Fruit fly (Drosophila melanogaster) whole organism, embryonic: Measurements from ENCODE around the gene Dic61B.

ENCODE experiments used
- BEAF-32 ChIP-seq: fragments of 200-800 bp; sonication (Bioruptor generic); optimal IDR thresholded peaks from 3 replicates; lab custom pipeline; 2017; ENCODE audit warnings: missing biosample characterization, missing genetic modification characterization, mild to moderate bottlenecking, moderate library complexity, missing genetic modification reagents
- Bgb ChIP-seq: fragments of 200-800 bp; sonication (Bioruptor generic); IDR thresholded peaks from 2 replicates; pipeline ENCODE4 v1.3.6; 2022; ENCODE audit warnings: missing biosample characterization, missing genetic modification characterization; ENCODE audit not compliant: partially characterized antibody
- CG10565 ChIP-seq: fragments of 200-800 bp; sonication (Bioruptor generic); optimal IDR thresholded peaks from 3 replicates; lab custom pipeline; 2016; ENCODE audit warnings: missing biosample characterization, mild to moderate bottlenecking, missing genetic modification characterization
- CG11456 ChIP-seq: fragments of 200-800 bp; sonication (Bioruptor generic); IDR thresholded peaks from 3 replicates; pipeline ENCODE4 v1.3.6; 2022; ENCODE audit warnings: missing biosample characterization, missing genetic modification characterization
- CG12236 ChIP-seq: fragments of 200-800 bp; sonication (Bioruptor generic); optimal IDR thresholded peaks from 2 replicates; lab custom pipeline; 2016; ENCODE audit warnings: missing biosample characterization, missing genetic modification characterization
- CG1233 ChIP-seq: fragments of 200-800 bp; sonication (Bioruptor generic); optimal IDR thresholded peaks from 4 replicates; lab custom pipeline; 2018; ENCODE audit warnings: missing biosample characterization, mild to moderate bottlenecking, missing genetic modification characterization
- CG14965 ChIP-seq: fragments of 200-800 bp; sonication (Bioruptor generic); optimal IDR thresholded peaks from 2 replicates; lab custom pipeline; 2016; ENCODE audit warnings: missing biosample characterization, missing genetic modification characterization, borderline replicate concordance
- CG15601 ChIP-seq: fragments of 200-800 bp; sonication (Bioruptor generic); optimal IDR thresholded peaks from 3 replicates; lab custom pipeline; 2019; ENCODE audit warnings: missing biosample characterization, mild to moderate bottlenecking, missing genetic modification characterization, moderate library complexity
- CG16813 ChIP-seq: fragments of 200-800 bp; sonication (Bioruptor generic); IDR thresholded peaks from 3 replicates; pipeline ENCODE4 v1.3.6; 2022; ENCODE audit warnings: missing biosample characterization, missing genetic modification characterization; ENCODE audit not compliant: partially characterized antibody
- CG2199 ChIP-seq: fragments of 200-800 bp; sonication (Bioruptor generic); IDR thresholded peaks from 3 replicates; pipeline ENCODE4 v1.3.6; 2022; ENCODE audit warnings: missing biosample characterization, missing genetic modification characterization
- CG32767 ChIP-seq: fragments of 200-800 bp; sonication (Bioruptor generic); IDR thresholded peaks from 2 replicates; pipeline ENCODE4 v1.3.6; 2022; ENCODE audit warnings: missing biosample characterization, missing genetic modification characterization
- CG34224 ChIP-seq: fragments of 200-800 bp; sonication (Bioruptor generic); IDR thresholded peaks from 3 replicates; pipeline ENCODE4 v1.3.6; 2022; ENCODE audit warnings: missing biosample characterization, missing genetic modification characterization; ENCODE audit not compliant: partially characterized antibody
- CG42726 ChIP-seq: fragments of 200-800 bp; sonication (Bioruptor generic); IDR thresholded peaks from 2 replicates; pipeline ENCODE4 v1.3.6; 2022; ENCODE audit warnings: missing biosample characterization, missing genetic modification characterization; ENCODE audit not compliant: partially characterized antibody
- CG4617 ChIP-seq: fragments of 200-800 bp; sonication (Bioruptor generic); optimal IDR thresholded peaks from 3 replicates; lab custom pipeline; 2016; ENCODE audit warnings: missing biosample characterization, missing genetic modification characterization, borderline replicate concordance
- CG8281 ChIP-seq: fragments of 200-800 bp; sonication (Bioruptor generic); optimal IDR thresholded peaks from 2 replicates; lab custom pipeline; 2018; ENCODE audit warnings: missing biosample characterization, mild to moderate bottlenecking, missing genetic modification characterization, moderate library complexity
- CG9609 ChIP-seq: fragments of 200-800 bp; sonication (Bioruptor generic); optimal IDR thresholded peaks from 3 replicates; lab custom pipeline; 2016; ENCODE audit warnings: missing biosample characterization, missing genetic modification characterization
- CG9727 ChIP-seq: fragments of 200-800 bp; sonication (Bioruptor generic); optimal IDR thresholded peaks from 3 replicates; lab custom pipeline; 2017; ENCODE audit warnings: missing biosample characterization, mild to moderate bottlenecking, missing genetic modification characterization
- Doc3 ChIP-seq: fragments of 200-800 bp; sonication (Bioruptor generic); IDR thresholded peaks from 3 replicates; pipeline ENCODE4 v1.3.6; 2022; ENCODE audit warnings: missing biosample characterization, missing genetic modification characterization; ENCODE audit not compliant: partially characterized antibody
- Dref ChIP-seq: fragments of 200-800 bp; sonication (Bioruptor generic); IDR thresholded peaks from 2 replicates; pipeline ENCODE4 v1.3.6; 2022; ENCODE audit warnings: missing biosample characterization, missing genetic modification characterization
- Ets97D ChIP-seq: fragments of 200-800 bp; sonication (Bioruptor generic); optimal IDR thresholded peaks from 3 replicates; lab custom pipeline; 2016; ENCODE audit warnings: missing biosample characterization, missing genetic modification characterization
- Fer1 ChIP-seq: fragments of 200-800 bp; sonication (Bioruptor generic); optimal IDR thresholded peaks from 2 replicates; lab custom pipeline; 2017; ENCODE audit warnings: missing biosample characterization, mild to moderate bottlenecking, missing genetic modification characterization
- HLH3B ChIP-seq: fragments of 200-800 bp; sonication (Bioruptor generic); IDR thresholded peaks from 2 replicates; pipeline ENCODE4 v1.3.6; 2022; ENCODE audit warnings: missing biosample characterization, missing genetic modification characterization
- Hsf ChIP-seq: fragments of 200-800 bp; sonication (Bioruptor generic); optimal IDR thresholded peaks from 3 replicates; lab custom pipeline; 2016; ENCODE audit warnings: missing biosample characterization, missing genetic modification characterization
- Lpt ChIP-seq: fragments of >200 bp; optimal IDR thresholded peaks from 2 replicates; lab custom pipeline; 2018; ENCODE audit warnings: missing biosample characterization, missing genetic modification characterization
- Max ChIP-seq: fragments of 200-800 bp; sonication (Bioruptor generic); optimal IDR thresholded peaks from 2 replicates; lab custom pipeline; 2016; ENCODE audit warnings: missing biosample characterization, mild to moderate bottlenecking, missing genetic modification characterization
- Med ChIP-seq: fragments of 200-800 bp; sonication (Bioruptor generic); peaks from one replicate; lab custom pipeline; 2016; ENCODE audit warnings: missing biosample characterization, missing genetic modification characterization, mild to moderate bottlenecking, inconsistent platforms, moderate library complexity
- Trl ChIP-seq, 3 experiments: fragments of >200 bp in 2 of 3; fragments of 200-800 bp in 1 of 3; sonication (Bioruptor generic) in 1 of 3; optimal IDR thresholded peaks; 2 replicates in 1 of 3; 3 replicates in 2 of 3; lab custom pipeline; 2016 to 2017; ENCODE audit warnings: missing biosample characterization in 1 of 3, missing genetic modification characterization in 1 of 3
- ac ChIP-seq: fragments of 200-800 bp; sonication (Bioruptor generic); optimal IDR thresholded peaks from 3 replicates; lab custom pipeline; 2017; ENCODE audit warnings: missing biosample characterization, mild to moderate bottlenecking, missing genetic modification characterization
- aop ChIP-seq: fragments of 200-800 bp; sonication (Bioruptor generic); IDR thresholded peaks from 2 replicates; pipeline ENCODE4 v1.3.6; 2022; ENCODE audit warnings: missing biosample characterization, missing genetic modification characterization
- caup ChIP-seq: fragments of 200-800 bp; sonication (Bioruptor generic); optimal IDR thresholded peaks from 3 replicates; lab custom pipeline; 2017; ENCODE audit warnings: missing biosample characterization, mild to moderate bottlenecking, missing genetic modification characterization, moderate library complexity; ENCODE audit not compliant: severe bottlenecking
- chif ChIP-seq, 2 experiments: fragments of 200-800 bp; sonication (Bioruptor generic); optimal IDR thresholded peaks; 3 replicates each; lab custom pipeline; 2016; ENCODE audit warnings: missing biosample characterization in 2 of 2, missing genetic modification characterization in 2 of 2
- dati ChIP-seq: fragments of 200-800 bp; sonication (Bioruptor generic); IDR thresholded peaks from 2 replicates; pipeline ENCODE4 v1.3.6; 2022; ENCODE audit warnings: missing biosample characterization, missing genetic modification characterization
- dimm ChIP-seq: fragments of 200-800 bp; sonication (Bioruptor generic); IDR thresholded peaks from 2 replicates; pipeline ENCODE4 v1.3.6; 2022; ENCODE audit warnings: missing biosample characterization, missing genetic modification characterization
- dmrt11E ChIP-seq: fragments of 200-800 bp; sonication (Bioruptor generic); optimal IDR thresholded peaks from 3 replicates; lab custom pipeline; 2018; ENCODE audit warnings: missing biosample characterization, mild to moderate bottlenecking, missing genetic modification characterization, moderate library complexity
- fd96Cb ChIP-seq: fragments of 200-800 bp; sonication (Bioruptor generic); optimal IDR thresholded peaks from 2 replicates; lab custom pipeline; 2018; ENCODE audit warnings: missing biosample characterization, mild to moderate bottlenecking, missing genetic modification characterization, moderate library complexity
- gcm2 ChIP-seq: fragments of 200-800 bp; sonication (Bioruptor generic); optimal IDR thresholded peaks from 2 replicates; lab custom pipeline; 2016; ENCODE audit warnings: missing biosample characterization, missing genetic modification characterization
- grau ChIP-seq: fragments of 200-800 bp; optimal IDR thresholded peaks from 3 replicates; lab custom pipeline; 2019; ENCODE audit warnings: missing biosample characterization, mild to moderate bottlenecking, missing genetic modification characterization, moderate library complexity
- inv ChIP-seq: fragments of 200-800 bp; sonication (Bioruptor generic); IDR thresholded peaks from 2 replicates; pipeline ENCODE4 v1.3.6; 2022; ENCODE audit warnings: missing biosample characterization, missing genetic modification characterization; ENCODE audit not compliant: partially characterized antibody
- knrl ChIP-seq: fragments of 200-800 bp; sonication (Bioruptor generic); IDR thresholded peaks from 3 replicates; pipeline ENCODE4 v1.3.6; 2022; ENCODE audit warnings: missing biosample characterization, missing genetic modification characterization; ENCODE audit not compliant: partially characterized antibody
- lilli ChIP-seq: fragments of 200-800 bp; sonication (Bioruptor generic); optimal IDR thresholded peaks from 3 replicates; lab custom pipeline; 2016; ENCODE audit warnings: missing biosample characterization, missing genetic modification characterization
- odd ChIP-seq: fragments of 200-800 bp; sonication (Bioruptor generic); optimal IDR thresholded peaks from 2 replicates; lab custom pipeline; 2017; ENCODE audit warnings: missing biosample characterization, mild to moderate bottlenecking, missing genetic modification characterization
- onecut ChIP-seq: fragments of 200-800 bp; sonication (Bioruptor generic); IDR thresholded peaks from 2 replicates; pipeline ENCODE4 v1.3.6; 2022; ENCODE audit warnings: missing biosample characterization, missing genetic modification characterization
- pzg ChIP-seq: fragments of 200-800 bp; sonication (Bioruptor generic); optimal IDR thresholded peaks from 3 replicates; lab custom pipeline; 2018; ENCODE audit warnings: missing biosample characterization, mild to moderate bottlenecking, missing genetic modification characterization, moderate library complexity
- scrt ChIP-seq: fragments of 200-800 bp; sonication (Bioruptor generic); optimal IDR thresholded peaks from 2 replicates; lab custom pipeline; 2018; ENCODE audit warnings: missing biosample characterization, mild to moderate bottlenecking, missing genetic modification characterization, moderate library complexity
- sd ChIP-seq: fragments of 200-800 bp; sonication (Bioruptor generic); optimal IDR thresholded peaks from 3 replicates; lab custom pipeline; 2018; ENCODE audit warnings: missing biosample characterization, mild to moderate bottlenecking, missing genetic modification characterization, moderate library complexity
- tap ChIP-seq: fragments of 200-800 bp; optimal IDR thresholded peaks from 3 replicates; lab custom pipeline; 2019; ENCODE audit warnings: missing biosample characterization, mild to moderate bottlenecking, missing genetic modification characterization, moderate library complexity
- twi ChIP-seq: fragments of 200-800 bp; optimal IDR thresholded peaks from 2 replicates; lab custom pipeline; 2019; ENCODE audit warnings: missing biosample characterization, mild to moderate bottlenecking, missing genetic modification characterization, moderate library complexity
- tx ChIP-seq: fragments of 200-800 bp; sonication (Bioruptor generic); optimal IDR thresholded peaks from 2 replicates; lab custom pipeline; 2016; ENCODE audit warnings: missing biosample characterization, missing genetic modification characterization
- vfl ChIP-seq: fragments of 200-800 bp; sonication (Bioruptor generic); optimal IDR thresholded peaks from 2 replicates; lab custom pipeline; 2016; ENCODE audit warnings: missing biosample characterization, missing genetic modification characterization
- zen2 ChIP-seq: fragments of 200-800 bp; sonication (Bioruptor generic); IDR thresholded peaks from 3 replicates; pipeline ENCODE4 v1.3.6; 2022; ENCODE audit warnings: missing biosample characterization, missing genetic modification characterization; ENCODE audit not compliant: partially characterized antibody

Dic61B gene

dm6 chr3L:174501-174900 is 22.1 kb upstream of the Dic61B start (continued):
- no peak for TF ChIP-seq onecut (GFP tag; lab: Robert Waterston, UW)
- TF ChIP-seq CG4617 (GFP tag; lab: Kevin White, UChicago) = no peak
- no peak for TF ChIP-seq dmrt11E
- TF ChIP-seq CG14965 (GFP tag; lab: Kevin White, UChicago) = no peak
- peak; percentile 60 for TF ChIP-seq pzg (GFP tag; lab: Kevin White, UChicago)
- no peak for TF ChIP-seq CG9609 (GFP tag; lab: Kevin White, UChicago)
- no peak for TF ChIP-seq twi
- peak; percentile 21 for TF ChIP-seq grau (tag; lab: Kevin White, UChicago)
- TF ChIP-seq fd96Cb (tag; lab: Kevin White, UChicago) = no peak
- peak; percentile 84 for TF ChIP-seq BEAF-32 (GFP tag; lab: Kevin White, UChicago)
- TF ChIP-seq tx (GFP tag; lab: Kevin White, UChicago) = no peak
- TF ChIP-seq dimm (GFP tag; lab: Robert Waterston, UW) = no peak
- TF ChIP-seq CG12236 (GFP tag; lab: Kevin White, UChicago) = no peak
- TF ChIP-seq Hsf = no peak
- TF ChIP-seq dati = no peak
- no peak for TF ChIP-seq CG8281
- TF ChIP-seq Med = peak; percentile 65
- peak; percentile 90 for TF ChIP-seq Dref (GFP tag; lab: Robert Waterston, UW)
- TF ChIP-seq caup = no peak
- TF ChIP-seq knrl (GFP tag; lab: Robert Waterston, UW) = peak; percentile 86
- no peak for TF ChIP-seq lilli (GFP tag; lab: Kevin White, UChicago)
- TF ChIP-seq sd (tag; lab: Kevin White, UChicago) = peak; percentile 55
- TF ChIP-seq CG2199 (GFP tag; lab: Robert Waterston, UW) = no peak
- TF ChIP-seq inv (GFP tag; lab: Robert Waterston, UW) = peak; percentile 77
- peak; percentile 92 for TF ChIP-seq CG34224 (GFP tag; lab: Robert Waterston, UW)
- no peak for TF ChIP-seq vfl (GFP tag; lab: Kevin White, UChicago)
- TF ChIP-seq Doc3 (GFP tag; lab: Robert Waterston, UW) = peak; percentile 87
- TF ChIP-seq aop = no peak
- no peak for TF ChIP-seq scrt (GFP tag; lab: Kevin White, UChicago)
- no peak for TF ChIP-seq CG15601
- no peak for TF ChIP-seq CG10565 (GFP tag; lab: Kevin White, UChicago)
- no peak for TF ChIP-seq gcm2
- peak; percentile 86 for TF ChIP-seq CG42726
- no peak for TF ChIP-seq Lpt (GFP tag; lab: Kevin White, UChicago)
- TF ChIP-seq CG32767 (GFP tag; lab: Robert Waterston, UW) = no peak
- no peak for TF ChIP-seq CG1233 (GFP tag; lab: Kevin White, UChicago)
- TF ChIP-seq CG9727 (GFP tag; lab: Kevin White, UChicago) = no peak
- TF ChIP-seq CG16813 (GFP tag; lab: Robert Waterston, UW) = peak; percentile 80
- no peak for TF ChIP-seq Max
- TF ChIP-seq odd (GFP tag; lab: Kevin White, UChicago) = no peak
- TF ChIP-seq Fer1 (GFP tag; lab: Kevin White, UChicago) = peak; percentile 20
- no peak for TF ChIP-seq chif (GFP tag; optimal IDR thresholded peaks at IDR 0.05; lab: Kevin White, UChicago)
- TF ChIP-seq ac = no peak
- no peak for TF ChIP-seq HLH3B (GFP tag; lab: Robert Waterston, UW)
- TF ChIP-seq zen2 (GFP tag; lab: Robert Waterston, UW) = peak; percentile 83; the same call in 2 of the 3 replicates
- no peak for TF ChIP-seq tap (tag; lab: Kevin White, UChicago)
- peak; percentile 49 for TF ChIP-seq Ets97D (GFP tag; lab: Kevin White, UChicago)
- TF ChIP-seq Bgb (GFP tag; lab: Robert Waterston, UW) = peak; percentile 94
- no peak for TF ChIP-seq CG11456
- TF ChIP-seq Trl (optimal IDR thresholded peaks at IDR 0.05; lab: Kevin White, UChicago) = no peak
- no peak for TF ChIP-seq Trl (GFP tag; optimal IDR thresholded peaks at IDR 0.05; lab: Kevin White, UChicago)
